Fruit fly (Drosophila melanogaster) whole organism: ENCODE measurements around the gene Osi9.

Source experiments
- CG8478 ChIP-seq: fragments of >200 bp; optimal IDR thresholded peaks from 2 replicates; lab custom pipeline; 2018; ENCODE audit warnings: inconsistent platforms
- EcR ChIP-seq, 2 experiments: fragments of >200 bp; optimal IDR thresholded peaks; 2 replicates each; lab custom pipeline; 2017; ENCODE audit warnings: missing biosample characterization in 2 of 2, missing genetic modification characterization in 2 of 2, missing genetic modification reagents in 2 of 2
- pan ChIP-seq: fragments of >200 bp; optimal IDR thresholded peaks from 2 replicates; lab custom pipeline; 2017
- psq ChIP-seq: fragments of >200 bp; optimal IDR thresholded peaks from 2 replicates; lab custom pipeline; 2017
- usp ChIP-seq: fragments of >200 bp; optimal IDR thresholded peaks from 2 replicates; lab custom pipeline; 2017; ENCODE audit warnings: missing biosample characterization, missing genetic modification characterization, mixed read lengths

dm6 chr3R:6240263-6240662 is 19.7 kb upstream of the Osi9 start:
- TF ChIP-seq usp (no peak), psq (lab: Kevin White, UChicago) (no peak), pan (no peak), EcR (GFP tag; optimal IDR thresholded peaks at IDR 0.05; lab: Kevin White, UChicago) (no peak), CG8478 (lab: Kevin White, UChicago) (no peak)
